Worm (Caenorhabditis elegans): ENCODE results near the gene tap-1.

DNA sequence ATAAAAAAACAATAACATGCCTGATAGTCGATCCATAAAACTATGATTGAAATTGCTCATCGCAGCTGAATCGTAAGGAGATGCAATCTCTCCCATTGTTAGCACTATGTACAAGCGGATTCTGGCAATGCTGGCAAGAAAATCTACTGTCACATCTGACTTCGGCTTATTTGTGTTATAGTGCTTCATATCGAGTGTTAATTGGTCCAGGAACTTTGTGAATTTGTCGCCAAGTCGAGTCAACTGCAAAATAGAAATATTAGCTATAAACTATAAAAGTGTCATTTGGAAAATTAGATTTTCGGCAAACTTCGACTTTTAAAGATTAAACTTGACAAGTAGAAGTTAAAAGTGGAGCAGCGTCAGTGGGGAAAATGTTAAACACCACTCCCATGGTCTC, 5.1 kb upstream of the tap-1 start:
- TF ChIP-seq nhr-25 (tag; optimal IDR thresholded peaks at IDR 0.05; ENCODE audit: borderline replicate concordance, insufficient read depth) (no peak), jun-1 (tag; optimal IDR thresholded peaks at IDR 0.05) (no peak), T20F7.1 (GFP tag; optimal IDR thresholded peaks at IDR 0.05) (no peak), php-3 (GFP tag; IDR thresholded peaks at IDR 0.05) (no peak), lin-15B (tag; optimal IDR thresholded peaks at IDR 0.05) (no peak), nhr-28 (tag; optimal IDR thresholded peaks at IDR 0.05) (no peak), egl-27 (tag; optimal IDR thresholded peaks at IDR 0.05) (no peak), tag-97 (GFP tag; IDR thresholded peaks at IDR 0.05) (no peak), snpc-4 (tag; optimal IDR thresholded peaks at IDR 0.05) (no peak), unc-62 (GFP tag; optimal IDR thresholded peaks at IDR 0.05 in 1 of 2) (no peak), unc-62 (tag; optimal IDR thresholded peaks at IDR 0.05) (no peak), Y48G9A.11 (GFP tag; IDR thresholded peaks at IDR 0.05) (no peak), ama-1 (optimal IDR thresholded peaks at IDR 0.05) (no peak), F37D6.2 (tag; optimal IDR thresholded peaks at IDR 0.05) (no peak)

Data from whole organism, L4 larva.